Fruit fly (Drosophila melanogaster) S2 (cell line): ENCODE measurements around the gene CG4004.
A peak's percentile ranks its signal among the peaks of the same experiment; 100 is the strongest.

Experiments
- CG8478 ChIP-seq: fragments of >200 bp; optimal IDR thresholded peaks from 2 replicates; lab custom pipeline; 2018
- CTCF ChIP-seq, 2 experiments: fragments of >200 bp; optimal IDR thresholded peaks; 2 replicates each; lab custom pipeline; 2018

- TF ChIP-seq CG8478, result peak; percentile 41
- TF ChIP-seq CTCF (optimal IDR thresholded peaks at IDR 0.05; lab: Kevin White, UChicago), result no peak
These were observed 6.5 kb downstream of the CG4004 start for dm6 chrX:12750582-12750927.
